Fruit fly (Drosophila melanogaster) whole organism, embryonic: Measurements from ENCODE around the gene scpr-B.

ENCODE experiments used
- B-H2 ChIP-seq: fragments of 200-800 bp; sonication (Bioruptor generic); optimal IDR thresholded peaks from 2 replicates; lab custom pipeline; 2018; ENCODE audit warnings: missing biosample characterization, mild to moderate bottlenecking, missing genetic modification characterization
- BEAF-32 ChIP-seq: fragments of 200-800 bp; sonication (Bioruptor generic); optimal IDR thresholded peaks from 3 replicates; lab custom pipeline; 2017; ENCODE audit warnings: missing biosample characterization, missing genetic modification characterization, mild to moderate bottlenecking, moderate library complexity, missing genetic modification reagents
- Bdp1 ChIP-seq: fragments of 200-800 bp; sonication (Bioruptor generic); optimal IDR thresholded peaks from 3 replicates; lab custom pipeline; 2016; ENCODE audit warnings: missing biosample characterization, missing genetic modification characterization
- Blimp-1 ChIP-seq: fragments of 200-800 bp; sonication (Bioruptor generic); optimal IDR thresholded peaks from 3 replicates; lab custom pipeline; 2018; ENCODE audit warnings: missing biosample characterization, missing genetic modification characterization, mild to moderate bottlenecking, moderate library complexity, missing genetic modification reagents
- CG10274 ChIP-seq: fragments of 200-800 bp; sonication (Bioruptor generic); optimal IDR thresholded peaks from 3 replicates; lab custom pipeline; 2017; ENCODE audit warnings: missing biosample characterization, mild to moderate bottlenecking, missing genetic modification characterization
- CG10321 ChIP-seq: fragments of 200-800 bp; sonication (Bioruptor generic); IDR thresholded peaks from 2 replicates; pipeline ENCODE4 v1.3.6; 2022; ENCODE audit warnings: missing biosample characterization, missing genetic modification characterization
- CG10366 ChIP-seq: fragments of 200-800 bp; sonication (Bioruptor generic); IDR thresholded peaks from 2 replicates; pipeline ENCODE4 v1.3.6; 2022; ENCODE audit warnings: missing biosample characterization, missing genetic modification characterization
- CG10654 ChIP-seq: fragments of 200-800 bp; sonication (Bioruptor generic); optimal IDR thresholded peaks from 2 replicates; lab custom pipeline; 2016; ENCODE audit warnings: missing biosample characterization, missing genetic modification characterization
- CG10979 ChIP-seq: fragments of 200-800 bp; sonication (Bioruptor generic); optimal IDR thresholded peaks from 2 replicates; lab custom pipeline; 2018; ENCODE audit warnings: missing biosample characterization, mild to moderate bottlenecking, missing genetic modification characterization, moderate library complexity
- CG11093 ChIP-seq: fragments of 200-800 bp; sonication (Bioruptor generic); IDR thresholded peaks from 3 replicates; pipeline ENCODE4 v1.3.6; 2022; ENCODE audit warnings: missing biosample characterization, missing genetic modification characterization
- CG12659 ChIP-seq: fragments of 200-800 bp; sonication (Bioruptor generic); optimal IDR thresholded peaks from 3 replicates; lab custom pipeline; 2017; ENCODE audit warnings: mild to moderate bottlenecking, missing biosample characterization, missing genetic modification reagents, missing genetic modification characterization
- CG14965 ChIP-seq: fragments of 200-800 bp; sonication (Bioruptor generic); optimal IDR thresholded peaks from 2 replicates; lab custom pipeline; 2016; ENCODE audit warnings: missing biosample characterization, missing genetic modification characterization, borderline replicate concordance
- CG17361 ChIP-seq: fragments of 200-800 bp; sonication (Bioruptor generic); IDR thresholded peaks from 3 replicates; pipeline ENCODE4 v1.3.6; 2022; ENCODE audit warnings: missing biosample characterization, missing genetic modification characterization
- CG1792 ChIP-seq: fragments of 200-800 bp; sonication (Bioruptor generic); optimal IDR thresholded peaks from 2 replicates; lab custom pipeline; 2016; ENCODE audit warnings: missing biosample characterization, missing genetic modification characterization
- CG30403 ChIP-seq: fragments of 200-800 bp; sonication (Bioruptor generic); optimal IDR thresholded peaks from 3 replicates; lab custom pipeline; 2016; ENCODE audit warnings: missing biosample characterization, missing genetic modification characterization
- CG31388 ChIP-seq: fragments of 200-800 bp; sonication (Bioruptor generic); optimal IDR thresholded peaks from 2 replicates; lab custom pipeline; 2016; ENCODE audit warnings: missing biosample characterization, missing genetic modification characterization
- CG4360 ChIP-seq: fragments of 200-800 bp; sonication (Bioruptor generic); IDR thresholded peaks from 2 replicates; pipeline ENCODE4 v1.3.6; 2022; ENCODE audit warnings: missing biosample characterization, missing genetic modification characterization
- CG4854 ChIP-seq: fragments of 200-800 bp; sonication (Bioruptor generic); optimal IDR thresholded peaks from 2 replicates; lab custom pipeline; 2016; ENCODE audit warnings: missing biosample characterization, missing genetic modification characterization, inconsistent platforms
- CG6175 ChIP-seq: fragments of 200-800 bp; sonication (Bioruptor generic); IDR thresholded peaks from 3 replicates; pipeline ENCODE4 v1.3.6; 2022; ENCODE audit warnings: missing biosample characterization, missing genetic modification characterization
- CG7963 ChIP-seq: fragments of 200-800 bp; sonication (Bioruptor generic); IDR thresholded peaks from 3 replicates; pipeline ENCODE4 v1.3.6; 2022; ENCODE audit warnings: missing biosample characterization, missing genetic modification characterization; ENCODE audit not compliant: partially characterized antibody
- Dref ChIP-seq: fragments of 200-800 bp; sonication (Bioruptor generic); IDR thresholded peaks from 2 replicates; pipeline ENCODE4 v1.3.6; 2022; ENCODE audit warnings: missing biosample characterization, missing genetic modification characterization
- E2f2 ChIP-seq: fragments of 200-800 bp; sonication (Bioruptor generic); IDR thresholded peaks from 2 replicates; pipeline ENCODE4 v1.3.6; 2022; ENCODE audit warnings: missing biosample characterization, missing genetic modification characterization
- Eip74EF ChIP-seq, 2 experiments: fragments of 200-800 bp in 1 of 2; fragments of >200 bp in 1 of 2; sonication (Bioruptor generic) in 1 of 2; optimal IDR thresholded peaks; 2 replicates each; lab custom pipeline; 2017 to 2019; ENCODE audit warnings: missing biosample characterization in 2 of 2, missing genetic modification characterization in 2 of 2, mild to moderate bottlenecking in 1 of 2, moderate library complexity in 1 of 2
- Hr3 ChIP-seq: fragments of 200-800 bp; sonication (Bioruptor generic); optimal IDR thresholded peaks from 3 replicates; lab custom pipeline; 2016; ENCODE audit warnings: missing biosample characterization, missing genetic modification characterization
- Hsf ChIP-seq: fragments of 200-800 bp; sonication (Bioruptor generic); optimal IDR thresholded peaks from 3 replicates; lab custom pipeline; 2016; ENCODE audit warnings: missing biosample characterization, missing genetic modification characterization
- Lhr ChIP-seq: fragments of 200-800 bp; sonication (Bioruptor generic); optimal IDR thresholded peaks from 3 replicates; lab custom pipeline; 2017; ENCODE audit warnings: mild to moderate bottlenecking, missing biosample characterization, missing genetic modification reagents, missing genetic modification characterization
- Mad ChIP-seq: fragments of 200-800 bp; sonication (Bioruptor generic); optimal IDR thresholded peaks from 2 replicates; lab custom pipeline; 2016; ENCODE audit warnings: missing biosample characterization, missing genetic modification characterization
- Sin3A ChIP-seq: fragments of >200 bp; optimal IDR thresholded peaks from 2 replicates; lab custom pipeline; 2018
- Xbp1 ChIP-seq: fragments of 200-800 bp; sonication (Bioruptor generic); optimal IDR thresholded peaks from 3 replicates; lab custom pipeline; 2016; ENCODE audit warnings: missing biosample characterization, mild to moderate bottlenecking, missing genetic modification characterization
- YL-1 ChIP-seq: fragments of 200-800 bp; sonication (Bioruptor generic); optimal IDR thresholded peaks from 3 replicates; lab custom pipeline; 2017; ENCODE audit warnings: missing biosample characterization, mild to moderate bottlenecking, missing genetic modification characterization
- amos ChIP-seq: fragments of 200-800 bp; sonication (Bioruptor generic); IDR thresholded peaks from 2 replicates; pipeline ENCODE4 v1.3.6; 2022; ENCODE audit warnings: missing biosample characterization, missing genetic modification characterization; ENCODE audit not compliant: partially characterized antibody
- caup ChIP-seq: fragments of 200-800 bp; sonication (Bioruptor generic); optimal IDR thresholded peaks from 3 replicates; lab custom pipeline; 2017; ENCODE audit warnings: missing biosample characterization, mild to moderate bottlenecking, missing genetic modification characterization, moderate library complexity; ENCODE audit not compliant: severe bottlenecking
- crp ChIP-seq, 2 experiments: fragments of 200-800 bp; sonication (Bioruptor generic); optimal IDR thresholded peaks; 2 replicates in 1 of 2; 3 replicates in 1 of 2; lab custom pipeline; 2017; ENCODE audit warnings: missing biosample characterization in 2 of 2, missing genetic modification characterization in 2 of 2, mild to moderate bottlenecking in 1 of 2, moderate library complexity in 1 of 2
- da ChIP-seq: fragments of 200-800 bp; sonication (Bioruptor generic); optimal IDR thresholded peaks from 2 replicates; lab custom pipeline; 2016; ENCODE audit warnings: missing biosample characterization, missing genetic modification characterization
- danr ChIP-seq: fragments of 200-800 bp; sonication (Bioruptor generic); IDR thresholded peaks from 2 replicates; pipeline ENCODE4 v1.3.6; 2022; ENCODE audit warnings: missing biosample characterization, missing genetic modification characterization
- dpn ChIP-seq, 2 experiments: fragments of 200-800 bp; sonication (Bioruptor generic); optimal IDR thresholded peaks; 3 replicates each; lab custom pipeline; 2016; ENCODE audit warnings: missing biosample characterization in 2 of 2, missing genetic modification characterization in 2 of 2
- gfzf ChIP-seq: fragments of 200-800 bp; sonication (Bioruptor generic); optimal IDR thresholded peaks from 2 replicates; lab custom pipeline; 2016; ENCODE audit warnings: missing biosample characterization, mild to moderate bottlenecking, missing genetic modification characterization, moderate library complexity
- gsb-n ChIP-seq: fragments of 200-800 bp; sonication (Bioruptor generic); optimal IDR thresholded peaks from 3 replicates; lab custom pipeline; 2018; ENCODE audit warnings: missing biosample characterization, mild to moderate bottlenecking, missing genetic modification characterization
- onecut ChIP-seq: fragments of 200-800 bp; sonication (Bioruptor generic); IDR thresholded peaks from 2 replicates; pipeline ENCODE4 v1.3.6; 2022; ENCODE audit warnings: missing biosample characterization, missing genetic modification characterization
- pfk ChIP-seq: fragments of 200-800 bp; sonication (Bioruptor generic); optimal IDR thresholded peaks from 2 replicates; lab custom pipeline; 2018; ENCODE audit warnings: missing biosample characterization, mild to moderate bottlenecking, missing genetic modification characterization, moderate library complexity
- pho ChIP-seq: fragments of 200-800 bp; sonication (Bioruptor generic); optimal IDR thresholded peaks from 2 replicates; lab custom pipeline; 2016; ENCODE audit warnings: missing biosample characterization, missing genetic modification characterization
- phol ChIP-seq: fragments of 200-800 bp; sonication (Bioruptor generic); optimal IDR thresholded peaks from 3 replicates; lab custom pipeline; 2018; ENCODE audit warnings: missing biosample characterization, mild to moderate bottlenecking, missing genetic modification characterization, moderate library complexity
- ro ChIP-seq: fragments of 200-800 bp; sonication (Bioruptor generic); IDR thresholded peaks from 2 replicates; pipeline ENCODE4 v1.3.6; 2022; ENCODE audit warnings: missing biosample characterization, missing genetic modification characterization
- schlank ChIP-seq: fragments of 200-800 bp; sonication (Bioruptor generic); optimal IDR thresholded peaks from 2 replicates; lab custom pipeline; 2018; ENCODE audit warnings: missing biosample characterization, mild to moderate bottlenecking, missing genetic modification characterization
- sens ChIP-seq: fragments of 200-800 bp; sonication (Bioruptor generic); peaks from one replicate; lab custom pipeline; 2016; ENCODE audit warnings: missing biosample characterization, missing genetic modification characterization
- toy ChIP-seq: fragments of 200-800 bp; sonication (Bioruptor generic); IDR thresholded peaks from 2 replicates; pipeline ENCODE4 v1.3.6; 2022; ENCODE audit warnings: missing biosample characterization, missing genetic modification characterization
- trem ChIP-seq: fragments of 200-800 bp; optimal IDR thresholded peaks from 3 replicates; lab custom pipeline; 2019; ENCODE audit warnings: missing biosample characterization, mild to moderate bottlenecking, missing genetic modification characterization, moderate library complexity
- trh ChIP-seq: fragments of 200-800 bp; sonication (Bioruptor generic); optimal IDR thresholded peaks from 2 replicates; lab custom pipeline; 2016; ENCODE audit warnings: missing biosample characterization, missing genetic modification characterization
- tup ChIP-seq: fragments of 200-800 bp; sonication (Bioruptor generic); optimal IDR thresholded peaks from 2 replicates; lab custom pipeline; 2016; ENCODE audit warnings: missing biosample characterization, mild to moderate bottlenecking, missing genetic modification characterization, moderate library complexity

scpr-B gene

dm6 chr3R:11234918-11235371, 5.8 kb downstream of the scpr-B start, which contains the start of the genes Arfip and CG17721 (continued):
- peak; percentile 34 for TF ChIP-seq amos (GFP tag; lab: Robert Waterston, UW)
- peak; percentile 81 for TF ChIP-seq CG12659
- TF ChIP-seq CG17361 (GFP tag; lab: Robert Waterston, UW): 0 out of 3 replicates have a peak, but pooled peaks have one; percentile 17
- TF ChIP-seq gfzf (GFP tag; lab: Kevin White, UChicago): peak; percentile 95
- no peak for TF ChIP-seq CG7963
- peak; percentile 88 for TF ChIP-seq sens
- peak; percentile 7 for TF ChIP-seq phol (tag; lab: Kevin White, UChicago)

DNA sequence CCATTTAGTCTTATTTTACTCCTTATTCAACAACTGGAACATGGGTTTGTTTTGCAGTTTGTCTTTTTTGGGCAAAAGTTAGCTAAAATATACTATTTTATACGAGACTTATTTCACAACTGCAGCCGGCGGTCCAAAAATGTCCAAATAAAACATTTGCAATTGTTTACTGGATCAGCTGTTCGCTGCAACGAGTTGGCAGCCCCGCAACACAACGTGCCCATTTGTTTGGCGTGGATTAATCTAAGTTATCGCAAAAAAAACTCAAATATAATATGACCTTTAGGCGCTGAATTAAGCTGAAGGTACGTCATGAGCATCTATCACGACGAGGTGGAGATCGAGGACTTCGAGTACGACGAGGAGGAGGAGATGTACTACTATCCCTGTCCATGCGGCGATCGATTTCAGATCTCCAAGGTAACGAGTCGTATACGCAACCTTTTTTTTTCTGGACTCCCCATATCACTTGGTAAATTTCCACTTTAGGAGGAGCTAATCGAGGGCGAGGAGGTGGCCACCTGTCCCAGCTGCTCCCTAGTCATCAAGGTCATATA, 9.0 kb downstream of the scpr-B start, which contains the start of the genes CG17187 and Dph3:
CG17187 (minus strand) TSS at position 175 of the 557 bp plus-strand sequence.
Dph3 (plus strand) TSS at position 208 of the 557 bp plus-strand sequence.
- TF ChIP-seq CG31388 (GFP tag; lab: Kevin White, UChicago): no peak
- TF ChIP-seq schlank (tag; lab: Kevin White, UChicago): no peak
- TF ChIP-seq CG10274 (GFP tag; lab: Kevin White, UChicago): no peak
- TF ChIP-seq Sin3A: peak; percentile 14
- peak; percentile 35 for TF ChIP-seq CG10979 (tag; lab: Kevin White, UChicago)
- TF ChIP-seq Xbp1: no peak
- no peak for TF ChIP-seq CG4854
- no peak for TF ChIP-seq CG30403 (GFP tag; lab: Kevin White, UChicago)
- no peak for TF ChIP-seq CG1792 (GFP tag; lab: Kevin White, UChicago)
- TF ChIP-seq CG10366 (GFP tag; lab: Robert Waterston, UW): no peak
- TF ChIP-seq E2f2 (GFP tag; lab: Robert Waterston, UW): no peak; the same call in 1 of the 2 replicates
- TF ChIP-seq B-H2 (GFP tag; lab: Kevin White, UChicago): no peak
- TF ChIP-seq pfk: no peak
- TF ChIP-seq gsb-n (tag; lab: Kevin White, UChicago): no peak
- TF ChIP-seq Hsf (GFP tag; lab: Kevin White, UChicago): no peak
- TF ChIP-seq Lhr (GFP tag; lab: Kevin White, UChicago): no peak
- no peak for TF ChIP-seq ro (GFP tag; lab: Robert Waterston, UW)
- no peak for TF ChIP-seq dpn (GFP tag; optimal IDR thresholded peaks at IDR 0.05; lab: Kevin White, UChicago)
- no peak for TF ChIP-seq danr (GFP tag; lab: Robert Waterston, UW)
- no peak for TF ChIP-seq CG4360 (GFP tag; lab: Robert Waterston, UW)
- no peak for TF ChIP-seq toy (GFP tag; lab: Robert Waterston, UW)
- TF ChIP-seq Dref (GFP tag; lab: Robert Waterston, UW): no peak
- TF ChIP-seq trem (tag; lab: Kevin White, UChicago): peak; percentile 98
- TF ChIP-seq crp (GFP tag; optimal IDR thresholded peaks at IDR 0.05; lab: Kevin White, UChicago): peak; percentile 71 to 91
- TF ChIP-seq da (GFP tag; lab: Kevin White, UChicago): no peak
- no peak for TF ChIP-seq Eip74EF (GFP tag; optimal IDR thresholded peaks at IDR 0.05; lab: Kevin White, UChicago)
- no peak for TF ChIP-seq tup
- TF ChIP-seq onecut (GFP tag; lab: Robert Waterston, UW): no peak
- no peak for TF ChIP-seq CG10654 (GFP tag; lab: Kevin White, UChicago)
- TF ChIP-seq CG11093 (GFP tag; lab: Robert Waterston, UW): no peak
- TF ChIP-seq YL-1: peak; percentile 36
- peak; percentile 13 for TF ChIP-seq BEAF-32 (GFP tag; lab: Kevin White, UChicago)
- no peak for TF ChIP-seq CG14965 (GFP tag; lab: Kevin White, UChicago)
- no peak for TF ChIP-seq trh
- TF ChIP-seq caup: no peak
- TF ChIP-seq Mad (GFP tag; lab: Kevin White, UChicago): no peak
- TF ChIP-seq pho (GFP tag; lab: Kevin White, UChicago): no peak
- TF ChIP-seq CG6175 (GFP tag; lab: Robert Waterston, UW): no peak
- TF ChIP-seq Blimp-1 (GFP tag; lab: Kevin White, UChicago): no peak
- no peak for TF ChIP-seq Bdp1 (GFP tag; lab: Kevin White, UChicago)
- TF ChIP-seq CG10321 (GFP tag; lab: Robert Waterston, UW): no peak
- TF ChIP-seq Hr3 (GFP tag; lab: Kevin White, UChicago): no peak
